Worm (Caenorhabditis elegans) whole organism, young adult: ENCODE results near the gene elmd-1.

Source experiments
- F23B12.7 ChIP-seq: sonication (generic microtip); optimal IDR thresholded peaks from 2 replicates; lab custom pipeline; 2017; ENCODE audit warnings: missing genetic modification characterization, mild to moderate bottlenecking, missing compliant biosample characterization, antibody characterized with exemption, moderate library complexity; ENCODE audit not compliant: insufficient read depth
- F52B5.7 ChIP-seq: sonication (generic microtip); optimal IDR thresholded peaks from 2 replicates; lab custom pipeline; 2016; ENCODE audit warnings: mild to moderate bottlenecking, missing genetic modification characterization, missing compliant biosample characterization
- T07F8.4 ChIP-seq: sonication (generic microtip); optimal IDR thresholded peaks from 2 replicates; lab custom pipeline; 2016; ENCODE audit warnings: mild to moderate bottlenecking, missing genetic modification characterization, moderate library complexity, missing compliant biosample characterization
- akir-1 ChIP-seq: fragments of 200-800 bp; sonication (Bioruptor generic); optimal IDR thresholded peaks from 2 replicates; lab custom pipeline; 2018; ENCODE audit warnings: mild to moderate bottlenecking, missing genetic modification characterization, moderate library complexity, missing compliant biosample characterization
- bed-1 ChIP-seq: fragments of 200-800 bp; sonication (Bioruptor generic); IDR thresholded peaks from 2 replicates; pipeline ENCODE4 v1.3.6; 2022; ENCODE audit warnings: missing genetic modification reagents, missing genetic modification characterization, missing compliant biosample characterization
- die-1 ChIP-seq: sonication (generic microtip); optimal IDR thresholded peaks from 2 replicates; lab custom pipeline; 2016; ENCODE audit warnings: missing genotype, mild to moderate bottlenecking, missing genetic modification characterization, missing compliant biosample characterization
- dpff-1 ChIP-seq: sonication (generic microtip); optimal IDR thresholded peaks from 2 replicates; lab custom pipeline; 2017; ENCODE audit warnings: mild to moderate bottlenecking, missing genetic modification characterization, missing compliant biosample characterization

DNA sequence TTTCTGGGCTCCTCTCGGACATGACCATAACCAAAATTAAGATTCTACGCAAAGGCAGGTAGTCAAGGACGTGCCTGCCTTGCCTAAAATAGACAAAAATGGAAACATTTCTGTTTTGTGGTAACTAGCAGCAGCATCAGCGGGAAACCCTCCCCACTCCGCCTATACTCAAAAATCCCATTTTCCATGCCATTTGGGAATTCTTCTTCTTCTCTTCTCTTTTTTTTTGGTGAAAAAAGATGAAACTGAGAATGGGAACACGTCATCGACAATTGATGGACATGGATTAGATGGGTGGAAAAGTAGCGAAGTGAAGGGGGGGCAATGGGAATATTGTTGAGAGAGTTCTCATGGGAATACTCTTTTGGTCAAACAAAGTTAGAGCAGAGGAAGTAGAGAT, 47.4 kb downstream of the elmd-1 start:
- TF ChIP-seq F23B12.7: no peak
- no peak for TF ChIP-seq T07F8.4 (tag; lab: Kevin White, UChicago)
- no peak for TF ChIP-seq dpff-1 (tag; lab: Kevin White, UChicago)
- no peak for TF ChIP-seq bed-1 (GFP tag; lab: Robert Waterston, UW)
- no peak for TF ChIP-seq die-1 (tag; lab: Kevin White, UChicago)
- TF ChIP-seq F52B5.7 (tag; lab: Kevin White, UChicago): no peak
- TF ChIP-seq akir-1: no peak
